Worm (Caenorhabditis elegans): ENCODE measurements around the gene F36D3.5.

DNA sequence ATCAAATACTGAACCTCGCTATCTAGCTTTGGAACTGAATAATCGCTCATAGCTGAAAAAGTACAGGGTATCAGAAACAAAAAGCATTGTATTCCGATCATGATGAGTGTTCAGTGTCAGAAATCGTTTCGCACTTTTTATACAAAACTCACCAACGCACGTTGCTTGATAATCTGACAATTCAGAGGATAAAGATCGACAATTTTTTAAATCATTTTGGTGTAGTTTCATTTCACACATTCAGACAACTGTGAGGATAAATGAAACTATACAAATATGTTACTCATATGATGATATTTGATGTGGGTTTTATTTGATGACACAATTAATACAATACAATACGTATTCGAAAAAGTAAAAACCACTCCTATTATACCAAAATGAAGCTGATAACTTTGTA is 32.0 kb downstream of the F36D3.5 start, which contains the start of gene F57E7.2:
- no peak for TF ChIP-seq ztf-11 (tag; optimal IDR thresholded peaks at IDR 0.05)
- no peak for TF ChIP-seq nhr-77 (tag; optimal IDR thresholded peaks at IDR 0.05)
- no peak for TF ChIP-seq spr-3 (GFP tag; optimal IDR thresholded peaks at IDR 0.05)
- no peak for TF ChIP-seq lin-39 (tag; optimal IDR thresholded peaks at IDR 0.05)
- no peak for TF ChIP-seq spr-1 (tag; optimal IDR thresholded peaks at IDR 0.05)
- no peak for TF ChIP-seq fkh-10 (GFP tag; optimal IDR thresholded peaks at IDR 0.05)
- no peak for TF ChIP-seq ctbp-1 (GFP tag; IDR thresholded peaks at IDR 0.05)
- no peak for TF ChIP-seq nhr-11 (tag; optimal IDR thresholded peaks at IDR 0.05)
- no peak for TF ChIP-seq pqm-1 (tag; optimal IDR thresholded peaks at IDR 0.05)
- TF ChIP-seq tag-97 (GFP tag; IDR thresholded peaks at IDR 0.05) = no peak
- no peak for TF ChIP-seq zag-1 (tag; optimal IDR thresholded peaks at IDR 0.05)
- no peak for TF ChIP-seq unc-39 (tag; optimal IDR thresholded peaks at IDR 0.05)
- TF ChIP-seq nhr-76 (tag; optimal IDR thresholded peaks at IDR 0.05) = no peak
- TF ChIP-seq T26A8.4 (GFP tag; IDR thresholded peaks at IDR 0.05) = no peak
